Fruit fly (Drosophila melanogaster) Kc167 (cell line): Measurements from ENCODE around the gene CG43102.

Source experiments
- Myc ChIP-seq: fragments of >200 bp; optimal IDR thresholded peaks from 2 replicates; lab custom pipeline; 2017; ENCODE audit warnings: missing external identifiers
- h ChIP-seq: fragments of >200 bp; optimal IDR thresholded peaks from 3 replicates; lab custom pipeline; 2018; ENCODE audit warnings: missing external identifiers
- insv ChIP-seq: fragments of >200 bp; optimal IDR thresholded peaks from 3 replicates; lab custom pipeline; 2018; ENCODE audit warnings: missing external identifiers
- psq ChIP-seq: fragments of >200 bp; optimal IDR thresholded peaks from 2 replicates; lab custom pipeline; 2017; ENCODE audit warnings: missing external identifiers
- ttk ChIP-seq: sonication (Bioruptor generic); optimal IDR thresholded peaks from 2 replicates; lab custom pipeline; 2017; ENCODE audit warnings: missing external identifiers

- TF ChIP-seq insv (lab: Kevin White, UChicago) (no peak), psq (lab: Kevin White, UChicago) (no peak), ttk (no peak), Myc (lab: Kevin White, UChicago) (no peak), h (lab: Kevin White, UChicago) (no peak)
Observed at dm6 chr3R:17793287-17793686, 1.0 kb downstream of the CG43102 start.
